Worm (Caenorhabditis elegans) whole organism, early embryonic: ENCODE data around the gene Y39B6A.69.

Experiments used
- B0310.2 ChIP-seq: sonication (generic microtip); optimal IDR thresholded peaks from 2 replicates; lab custom pipeline; 2016; ENCODE audit warnings: mild to moderate bottlenecking, missing genetic modification characterization, missing compliant biosample characterization
- F13C5.2 ChIP-seq: sonication (generic microtip); optimal IDR thresholded peaks from 2 replicates; lab custom pipeline; 2017; ENCODE audit warnings: mild to moderate bottlenecking, missing genetic modification characterization, inconsistent platforms, missing compliant biosample characterization
- aly-1 ChIP-seq: sonication (generic microtip); optimal IDR thresholded peaks from 2 replicates; lab custom pipeline; 2016; ENCODE audit warnings: missing genetic modification characterization, missing compliant biosample characterization
- ama-1 ChIP-seq: fragments of 150-350 bp; optimal IDR thresholded peaks from 2 replicates; lab custom pipeline; 2014
- ceh-13 ChIP-seq: fragments of 200-800 bp; sonication (Bioruptor generic); optimal IDR thresholded peaks from 2 replicates; lab custom pipeline; 2018; ENCODE audit warnings: mild to moderate bottlenecking, missing genetic modification characterization, missing compliant biosample characterization
- ceh-36 ChIP-seq: sonication (generic microtip); optimal IDR thresholded peaks from 2 replicates; lab custom pipeline; 2016; ENCODE audit warnings: missing genetic modification characterization, inconsistent platforms, missing compliant biosample characterization
- ets-7 ChIP-seq: sonication (generic microtip); optimal IDR thresholded peaks from 2 replicates; lab custom pipeline; 2016; ENCODE audit warnings: missing genotype, missing genetic modification characterization, missing compliant biosample characterization
- flt-1 ChIP-seq: fragments of 200-800 bp; sonication (Bioruptor generic); IDR thresholded peaks from 2 replicates; pipeline ENCODE4 v1.3.6; 2022; ENCODE audit warnings: missing genetic modification characterization, missing compliant biosample characterization
- hmbx-1 ChIP-seq: sonication (generic microtip); optimal IDR thresholded peaks from 2 replicates; lab custom pipeline; 2016; ENCODE audit warnings: mild to moderate bottlenecking, missing genetic modification characterization, missing compliant biosample characterization
- hmg-4 ChIP-seq: fragments of 200-800 bp; sonication (Bioruptor generic); optimal IDR thresholded peaks from 2 replicates; lab custom pipeline; 2018; ENCODE audit warnings: mild to moderate bottlenecking, missing genetic modification characterization, missing compliant biosample characterization
- hnd-1 ChIP-seq: sonication (generic microtip); optimal IDR thresholded peaks from 2 replicates; lab custom pipeline; 2016; ENCODE audit warnings: missing genetic modification characterization, missing compliant biosample characterization
- pes-1 ChIP-seq: fragments of 200-800 bp; sonication (Bioruptor generic); IDR thresholded peaks from 2 replicates; pipeline ENCODE4 v1.3.6; 2022; ENCODE audit warnings: missing genetic modification reagents, missing genetic modification characterization, missing compliant biosample characterization
- scrt-1 ChIP-seq: fragments of 200-800 bp; sonication (Bioruptor generic); IDR thresholded peaks from 2 replicates; pipeline ENCODE4 v1.3.6; 2022; ENCODE audit warnings: missing genetic modification characterization, missing compliant biosample characterization
- sea-1 ChIP-seq: fragments of 200-800 bp; sonication (Bioruptor generic); conservative IDR thresholded peaks from 2 replicates; pipeline ENCODE4 v1.3.6; 2022; ENCODE audit warnings: missing genetic modification characterization, missing compliant biosample characterization
- tbx-11 ChIP-seq: fragments of 200-800 bp; sonication (Bioruptor generic); IDR thresholded peaks from 2 replicates; pipeline ENCODE4 v1.3.6; 2022; ENCODE audit warnings: missing genetic modification characterization, missing compliant biosample characterization
- tbx-37 ChIP-seq: fragments of 200-800 bp; sonication (Bioruptor generic); conservative IDR thresholded peaks from 2 replicates; pipeline ENCODE4 v1.3.6; 2022; ENCODE audit warnings: missing genetic modification reagents, missing genetic modification characterization, missing compliant biosample characterization
- tra-4 ChIP-seq: sonication (generic microtip); optimal IDR thresholded peaks from 2 replicates; lab custom pipeline; 2017; ENCODE audit warnings: missing genetic modification characterization, missing compliant biosample characterization

The Y39B6A.69 gene

ce11 chrV:19174626-19175025 lies 22.4 kb upstream of the Y39B6A.69 start, which contains the start of gene hot-2:
Gene hot-2, plus strand, starts transcription at chrV:19174759.
- no peak for TF ChIP-seq ets-7 (tag; lab: Kevin White, UChicago)
- TF ChIP-seq hmbx-1 (tag; lab: Kevin White, UChicago), result no peak
- no peak for TF ChIP-seq flt-1 (GFP tag; lab: Robert Waterston, UW)
- no peak for TF ChIP-seq pes-1 (GFP tag; lab: Robert Waterston, UW)
- no peak for TF ChIP-seq ceh-36
- no peak for TF ChIP-seq aly-1 (tag; lab: Kevin White, UChicago)
- TF ChIP-seq tbx-11 (GFP tag; lab: Robert Waterston, UW), result no peak
- no peak for TF ChIP-seq scrt-1 (GFP tag; lab: Robert Waterston, UW)
- TF ChIP-seq ama-1, result no peak

ce11 chrV:19158664-19159063 lies 6.4 kb upstream of the Y39B6A.69 start, which contains the start of gene Y39B6A.5:
Gene Y39B6A.5, minus strand, starts transcription at chrV:19158877.
- TF ChIP-seq ceh-36 (no peak), tbx-37 (no peak), ets-7 (tag; lab: Kevin White, UChicago) (no peak), pes-1 (GFP tag; lab: Robert Waterston, UW) (no peak), F13C5.2 (tag; lab: Kevin White, UChicago) (no peak)

DNA sequence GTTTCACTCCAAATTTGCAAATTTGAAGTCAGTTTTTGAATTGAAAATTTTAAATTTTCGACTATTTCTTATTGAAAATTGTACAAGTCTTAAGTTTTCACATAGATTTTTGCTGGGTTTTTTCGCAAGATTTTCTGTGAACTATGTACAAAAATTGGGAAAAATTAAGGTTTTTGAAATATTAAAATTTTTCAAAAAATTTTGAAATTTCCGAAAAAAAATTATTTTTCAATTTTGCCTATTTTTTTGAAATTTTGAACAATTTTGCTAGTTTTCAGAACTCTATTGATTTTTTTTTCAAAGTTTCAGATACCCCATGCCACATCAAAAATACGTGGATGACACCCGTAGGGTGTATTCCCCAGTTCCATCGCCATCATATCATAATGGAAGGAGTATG lies 1.6 kb upstream of the Y39B6A.69 start, which contains the start of gene tsp-13:
Gene tsp-13, plus strand, starts transcription at position 301 of the 400 bp plus-strand sequence.
- TF ChIP-seq ceh-36 (no peak), sea-1 (GFP tag; lab: Robert Waterston, UW) (no peak), tra-4 (no peak), tbx-37 (no peak), flt-1 (GFP tag; lab: Robert Waterston, UW) (no peak), scrt-1 (GFP tag; lab: Robert Waterston, UW) (no peak), ceh-13 (GFP tag; lab: Kevin White, UChicago) (no peak), B0310.2 (tag; lab: Kevin White, UChicago) (no peak), ama-1 (no peak), hmg-4 (GFP tag; lab: Kevin White, UChicago) (no peak), tbx-11 (GFP tag; lab: Robert Waterston, UW) (no peak), pes-1 (GFP tag; lab: Robert Waterston, UW) (no peak), F13C5.2 (tag; lab: Kevin White, UChicago) (no peak), hnd-1 (tag; lab: Kevin White, UChicago) (no peak), ets-7 (tag; lab: Kevin White, UChicago) (no peak), hmbx-1 (tag; lab: Kevin White, UChicago) (no peak), aly-1 (tag; lab: Kevin White, UChicago) (no peak)

DNA sequence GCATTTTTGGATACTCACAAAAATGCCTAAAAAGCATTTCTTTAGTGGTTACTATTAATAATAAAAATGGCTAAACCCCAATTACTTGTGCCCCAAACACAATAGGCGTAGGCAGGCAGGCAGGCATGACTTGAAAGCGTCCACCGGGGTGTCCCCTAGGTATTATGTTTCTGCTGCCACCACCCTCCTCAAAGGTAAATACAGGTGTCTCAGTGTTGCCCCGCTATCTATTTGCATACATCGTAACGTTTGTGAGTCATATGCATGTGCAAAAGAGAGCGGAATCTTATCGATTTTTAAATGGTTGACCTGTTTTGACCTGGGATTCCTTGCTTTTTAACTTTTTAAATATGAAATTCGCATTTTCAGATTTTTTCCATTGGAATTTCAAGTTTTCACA lies 1.0 kb upstream of the Y39B6A.69 start:
- TF ChIP-seq scrt-1 (GFP tag; lab: Robert Waterston, UW), result no peak

DNA sequence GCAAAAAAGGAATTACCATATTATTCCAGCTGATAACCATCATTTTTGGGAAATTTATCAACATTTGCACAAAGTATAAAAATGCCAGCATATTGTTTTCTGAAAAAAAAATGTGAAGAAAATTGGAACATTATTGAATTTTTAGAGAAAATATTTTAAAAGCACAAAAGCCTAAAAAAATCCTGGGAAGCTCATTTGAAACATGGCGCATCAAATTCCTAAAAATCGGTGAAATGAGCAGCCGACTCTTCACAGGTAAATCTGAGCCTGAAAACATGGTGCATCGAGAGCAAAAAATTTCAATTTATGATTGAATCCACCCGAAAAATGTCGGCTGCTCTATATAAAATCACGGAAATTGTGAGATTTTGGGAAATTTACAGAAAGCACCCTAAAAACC lies 3.2 kb downstream of the Y39B6A.69 start, which contains the start of gene Y39B6A.7:
Gene Y39B6A.7, minus strand, starts transcription at position 101 of the 400 bp plus-strand sequence.
- TF ChIP-seq scrt-1 (GFP tag; lab: Robert Waterston, UW) (no peak), aly-1 (tag; lab: Kevin White, UChicago) (no peak), F13C5.2 (tag; lab: Kevin White, UChicago) (no peak)

- TF ChIP-seq tra-4 (no peak), B0310.2 (tag; lab: Kevin White, UChicago) (no peak), ceh-36 (no peak), pes-1 (GFP tag; lab: Robert Waterston, UW) (no peak), ceh-13 (GFP tag; lab: Kevin White, UChicago) (no peak), sea-1 (GFP tag; lab: Robert Waterston, UW) (no peak), aly-1 (tag; lab: Kevin White, UChicago) (no peak)
These were observed 3.9 kb downstream of the Y39B6A.69 start for ce11 chrV:19148350-19148749.

ce11 chrV:19142595-19142994 lies 9.6 kb downstream of the Y39B6A.69 start:
- TF ChIP-seq tbx-37, result 0 out of 2 replicates have a peak, but pooled peaks have one; percentile 22
- TF ChIP-seq pes-1 (GFP tag; lab: Robert Waterston, UW), result peak; percentile 60; the same call in 1 of the 2 replicates
- 0 out of 2 replicates have a peak, but pooled peaks have one; percentile 48 for TF ChIP-seq scrt-1 (GFP tag; lab: Robert Waterston, UW)
- no peak for TF ChIP-seq hmg-4 (GFP tag; lab: Kevin White, UChicago)
- TF ChIP-seq flt-1 (GFP tag; lab: Robert Waterston, UW), result 0 out of 2 replicates have a peak, but pooled peaks have one; percentile 28
- TF ChIP-seq aly-1 (tag; lab: Kevin White, UChicago), result no peak

ce11 chrV:19140495-19140894 lies 11.7 kb downstream of the Y39B6A.69 start, which contains the start of gene cpg-23:
Gene cpg-23, plus strand, starts transcription at chrV:19140795.
- TF ChIP-seq flt-1 (GFP tag; lab: Robert Waterston, UW), result no peak
- no peak for TF ChIP-seq F13C5.2 (tag; lab: Kevin White, UChicago)
- TF ChIP-seq ama-1, result no peak
- TF ChIP-seq ceh-13 (GFP tag; lab: Kevin White, UChicago), result no peak
- no peak for TF ChIP-seq hnd-1 (tag; lab: Kevin White, UChicago)
- TF ChIP-seq B0310.2 (tag; lab: Kevin White, UChicago), result no peak
- no peak for TF ChIP-seq ets-7 (tag; lab: Kevin White, UChicago)
- no peak for TF ChIP-seq ceh-36
- no peak for TF ChIP-seq pes-1 (GFP tag; lab: Robert Waterston, UW)
- TF ChIP-seq tbx-11 (GFP tag; lab: Robert Waterston, UW), result no peak
